Fruit fly (Drosophila melanogaster): Measurements from ENCODE around the gene Gbeta76C.

Gene Gbeta76C

dm6 chr3L:19699651-19700050, 12.2 kb downstream of the Gbeta76C start (continued):
- TF ChIP-seq topi (GFP tag; optimal IDR thresholded peaks at IDR 0.05) (peak; percentile 55), OdsH (GFP tag; optimal IDR thresholded peaks at IDR 0.05) (peak; percentile 63), CG1621 (tag; optimal IDR thresholded peaks at IDR 0.05) (no peak), Eip75B (GFP tag; optimal IDR thresholded peaks at IDR 0.05) (peak; percentile 66), Ets21C (GFP tag; optimal IDR thresholded peaks at IDR 0.05) (peak; percentile 3), vri (GFP tag; optimal IDR thresholded peaks at IDR 0.05) (no peak), Gug (GFP tag; IDR thresholded peaks at IDR 0.05) (no peak), CG6854 (GFP tag; optimal IDR thresholded peaks at IDR 0.05) (no peak), Smox (GFP tag; optimal IDR thresholded peaks at IDR 0.05) (peak; percentile 53), CG8319 (GFP tag; optimal IDR thresholded peaks at IDR 0.05) (peak; percentile 14), Ets96B (tag; optimal IDR thresholded peaks at IDR 0.05) (no peak), Hr4 (GFP tag; optimal IDR thresholded peaks at IDR 0.05) (peak; percentile 67), CG6163 (GFP tag; IDR thresholded peaks at IDR 0.05) (peak; percentile 75), Met (GFP tag; optimal IDR thresholded peaks at IDR 0.05) (peak; percentile 47), CG11902 (GFP tag; optimal IDR thresholded peaks at IDR 0.05) (peak; percentile 54), CG8119 (GFP tag; IDR thresholded peaks at IDR 0.05) (peak; percentile 78), CG10631 (GFP tag; optimal IDR thresholded peaks at IDR 0.05) (peak; percentile 38), dac (GFP tag; optimal IDR thresholded peaks at IDR 0.05) (no peak), Lpt (GFP tag; optimal IDR thresholded peaks at IDR 0.05) (peak; percentile 66), Sox14 (GFP tag; optimal IDR thresholded peaks at IDR 0.05) (peak; percentile 49), CG6808 (GFP tag; optimal IDR thresholded peaks at IDR 0.05) (peak; percentile 57), Eip93F (GFP tag; optimal IDR thresholded peaks at IDR 0.05) (no peak), CG16779 (tag; optimal IDR thresholded peaks at IDR 0.05) (no peak), fkh (GFP tag; optimal IDR thresholded peaks at IDR 0.05) (no peak), CG4318 (GFP tag; optimal IDR thresholded peaks at IDR 0.05) (peak; percentile 36), esn (GFP tag; optimal IDR thresholded peaks at IDR 0.05) (peak; percentile 53), salr (GFP tag; optimal IDR thresholded peaks at IDR 0.05) (peak in 1 of 2 experiments; percentile 52), CG15336 (GFP tag; IDR thresholded peaks at IDR 0.05) (peak; percentile 57; the same call in 1 of the 2 replicates), dsx (GFP tag; optimal IDR thresholded peaks at IDR 0.05; ENCODE audit: poor library complexity, severe bottlenecking) (no peak)

DNA sequence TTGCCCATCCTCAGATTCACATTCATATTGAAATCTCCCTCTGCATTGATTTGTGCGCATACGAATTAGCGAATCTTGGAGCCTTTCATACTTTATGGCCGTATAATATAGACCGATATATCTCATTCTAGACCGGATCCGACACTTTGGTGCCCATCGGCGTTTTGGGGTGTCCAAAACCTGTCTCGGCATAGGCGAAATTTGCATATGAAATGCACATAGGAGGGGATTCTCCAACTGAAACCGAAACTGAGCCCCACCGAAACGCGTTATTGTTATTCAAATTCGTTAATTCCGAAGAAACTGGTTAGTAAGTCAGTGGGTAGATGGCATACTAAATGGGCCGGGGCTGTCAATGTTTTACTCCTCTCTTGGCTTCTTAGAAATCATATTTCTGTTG, 13.0 kb downstream of the Gbeta76C start:
- no peak for TF ChIP-seq topi (GFP tag; optimal IDR thresholded peaks at IDR 0.05)
- TF ChIP-seq Eip78C (GFP tag): peak; percentile 5

DNA sequence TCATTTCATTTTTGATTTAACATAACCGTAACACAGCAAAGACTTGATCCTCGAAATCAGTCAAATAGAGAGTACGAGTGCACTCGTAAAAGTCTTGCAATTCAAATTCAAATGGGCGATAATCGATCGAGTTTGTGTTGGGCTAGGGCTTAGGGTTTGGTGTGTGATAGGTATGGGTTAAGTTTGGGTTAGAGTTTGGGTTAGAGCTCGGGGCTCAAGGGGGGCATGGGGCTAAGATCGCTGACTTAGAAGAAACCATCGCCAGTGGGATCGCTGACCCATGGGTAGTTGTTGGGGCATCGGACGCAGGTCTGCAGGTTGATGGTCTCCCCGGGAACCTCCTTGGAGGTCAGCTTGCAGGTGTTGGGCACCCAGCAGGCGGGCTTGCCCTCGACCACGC, 13.7 kb downstream of the Gbeta76C start:
- TF ChIP-seq spab (GFP tag; optimal IDR thresholded peaks at IDR 0.05): no peak
- TF ChIP-seq CG3919 (GFP tag; optimal IDR thresholded peaks at IDR 0.05): no peak
- TF ChIP-seq CG10669 (GFP tag; optimal IDR thresholded peaks at IDR 0.05): no peak
- no peak for TF ChIP-seq Gug (GFP tag; IDR thresholded peaks at IDR 0.05)
- no peak for TF ChIP-seq CG4318 (GFP tag; optimal IDR thresholded peaks at IDR 0.05)
- no peak for TF ChIP-seq Eip93F (GFP tag; optimal IDR thresholded peaks at IDR 0.05)
- no peak for TF ChIP-seq vri (GFP tag; optimal IDR thresholded peaks at IDR 0.05)
- no peak for TF ChIP-seq fd85E (GFP tag; optimal IDR thresholded peaks at IDR 0.05)
- no peak for TF ChIP-seq fd59A (GFP tag; optimal IDR thresholded peaks at IDR 0.05)
- no peak for TF ChIP-seq Sox15 (GFP tag; optimal IDR thresholded peaks at IDR 0.05)
- TF ChIP-seq CG1621 (tag; optimal IDR thresholded peaks at IDR 0.05): no peak
- no peak for TF ChIP-seq CG11902 (GFP tag; optimal IDR thresholded peaks at IDR 0.05)
- no peak for TF ChIP-seq ss (GFP tag; optimal IDR thresholded peaks at IDR 0.05)
- TF ChIP-seq CG6163 (GFP tag; IDR thresholded peaks at IDR 0.05): no peak
- no peak for TF ChIP-seq net (GFP tag; optimal IDR thresholded peaks at IDR 0.05)
- no peak for TF ChIP-seq CG31627 (GFP tag; optimal IDR thresholded peaks at IDR 0.05)
- no peak for TF ChIP-seq Smox (GFP tag; optimal IDR thresholded peaks at IDR 0.05)
- TF ChIP-seq Lpt (GFP tag; optimal IDR thresholded peaks at IDR 0.05): no peak
